Fruit fly (Drosophila melanogaster): Measurements from ENCODE around the gene Six4.

Six4 gene

dm6 chr3L:20778224-20779063 is 14.1 kb downstream of the Six4 start, which contains the start of the genes Pex16 and Pex14 (continued):
- TF ChIP-seq Lpt (GFP tag; optimal IDR thresholded peaks at IDR 0.05) (peak; percentile 41), Sox15 (GFP tag; optimal IDR thresholded peaks at IDR 0.05) (peak; percentile 63), CG3919 (GFP tag; optimal IDR thresholded peaks at IDR 0.05) (peak; percentile 75), OdsH (GFP tag; optimal IDR thresholded peaks at IDR 0.05) (no peak), Eip78C (GFP tag) (peak; percentile 89), CG16779 (tag; optimal IDR thresholded peaks at IDR 0.05) (peak; percentile 12), CG11294 (GFP tag; IDR thresholded peaks at IDR 0.05) (peak; percentile 20; the same call in 1 of the 2 replicates), CG32006 (GFP tag; optimal IDR thresholded peaks at IDR 0.05) (no peak), Blimp-1 (GFP tag; optimal IDR thresholded peaks at IDR 0.05) (peak; percentile 12), CG6163 (GFP tag; IDR thresholded peaks at IDR 0.05) (peak; percentile 74), Gug (GFP tag; IDR thresholded peaks at IDR 0.05) (peak; percentile 51), Hr39 (GFP tag; optimal IDR thresholded peaks at IDR 0.05) (peak; percentile 87), fd85E (GFP tag; optimal IDR thresholded peaks at IDR 0.05) (no peak), net (GFP tag; optimal IDR thresholded peaks at IDR 0.05) (peak; percentile 64), CG6792 (GFP tag; optimal IDR thresholded peaks at IDR 0.05) (peak; percentile 61), Ets21C (GFP tag; optimal IDR thresholded peaks at IDR 0.05) (peak; percentile 74), CG11902 (GFP tag; optimal IDR thresholded peaks at IDR 0.05) (peak; percentile 66), CG11762 (GFP tag; optimal IDR thresholded peaks at IDR 0.05; ENCODE audit: insufficient read depth) (peak; percentile 46), CG8119 (GFP tag; IDR thresholded peaks at IDR 0.05) (no peak), CG8319 (GFP tag; optimal IDR thresholded peaks at IDR 0.05) (peak; percentile 57), dsx (GFP tag; optimal IDR thresholded peaks at IDR 0.05; ENCODE audit: poor library complexity, severe bottlenecking) (peak; percentile 48), Eip93F (GFP tag; optimal IDR thresholded peaks at IDR 0.05) (no peak), CG1621 (tag; optimal IDR thresholded peaks at IDR 0.05) (no peak)

- TF ChIP-seq Hr38 (GFP tag; optimal IDR thresholded peaks at IDR 0.05) (no peak), salr (GFP tag; optimal IDR thresholded peaks at IDR 0.05) (no peak), Met (GFP tag; optimal IDR thresholded peaks at IDR 0.05) (no peak), eg (GFP tag; IDR thresholded peaks at IDR 0.05) (no peak)
Measured at dm6 chr3L:20777496-20777895, 15.1 kb downstream of the Six4 start.

- peak; percentile 94 for TF ChIP-seq svp (GFP tag)
- TF ChIP-seq eg (GFP tag; IDR thresholded peaks at IDR 0.05): no peak
Measured at dm6 chr3L:20772647-20773015, 19.9 kb downstream of the Six4 start.

dm6 chr3L:20771891-20772646 is 20.5 kb downstream of the Six4 start:
- TF ChIP-seq CG6163 (GFP tag; IDR thresholded peaks at IDR 0.05): peak; percentile 88
- TF ChIP-seq dac (GFP tag; optimal IDR thresholded peaks at IDR 0.05): peak; percentile 37
- TF ChIP-seq CG6808 (GFP tag; optimal IDR thresholded peaks at IDR 0.05): peak; percentile 63
- peak; percentile 86 for TF ChIP-seq Hr4 (GFP tag; optimal IDR thresholded peaks at IDR 0.05)
- peak; percentile 72 for TF ChIP-seq dsx (GFP tag; optimal IDR thresholded peaks at IDR 0.05; ENCODE audit: poor library complexity, severe bottlenecking)
- peak; percentile 70 for TF ChIP-seq CG11294 (GFP tag; IDR thresholded peaks at IDR 0.05)
- TF ChIP-seq Blimp-1 (GFP tag; optimal IDR thresholded peaks at IDR 0.05): no peak
- TF ChIP-seq Met (GFP tag; optimal IDR thresholded peaks at IDR 0.05): peak; percentile 87
- TF ChIP-seq Sox102F (GFP tag; optimal IDR thresholded peaks at IDR 0.05): peak; percentile 85
- TF ChIP-seq CG6276 (GFP tag; optimal IDR thresholded peaks at IDR 0.05): peak; percentile 83
- peak; percentile 93 for TF ChIP-seq eg (GFP tag; IDR thresholded peaks at IDR 0.05)
- peak; percentile 87 for TF ChIP-seq topi (GFP tag; optimal IDR thresholded peaks at IDR 0.05)
- TF ChIP-seq Eip93F (GFP tag; optimal IDR thresholded peaks at IDR 0.05): peak; percentile 45
- peak; percentile 85 for TF ChIP-seq CG3919 (GFP tag; optimal IDR thresholded peaks at IDR 0.05)
- peak; percentile 72 for TF ChIP-seq CG3032 (tag; optimal IDR thresholded peaks at IDR 0.05)
- peak; percentile 90 for TF ChIP-seq net (GFP tag; optimal IDR thresholded peaks at IDR 0.05)
- TF ChIP-seq Sox15 (GFP tag; optimal IDR thresholded peaks at IDR 0.05): peak; percentile 57
- TF ChIP-seq cyc (GFP tag; optimal IDR thresholded peaks at IDR 0.05): peak; percentile 76
- peak; percentile 86 for TF ChIP-seq esn (GFP tag; optimal IDR thresholded peaks at IDR 0.05)
- TF ChIP-seq acj6 (GFP tag; optimal IDR thresholded peaks at IDR 0.05): peak; percentile 79
- TF ChIP-seq CG32006 (GFP tag; optimal IDR thresholded peaks at IDR 0.05): peak; percentile 85
- TF ChIP-seq CG11762 (GFP tag; optimal IDR thresholded peaks at IDR 0.05; ENCODE audit: insufficient read depth): peak; percentile 70
- peak; percentile 62 for TF ChIP-seq CG8319 (GFP tag; optimal IDR thresholded peaks at IDR 0.05)
- peak; percentile 79 for TF ChIP-seq CG31627 (GFP tag; optimal IDR thresholded peaks at IDR 0.05)
- TF ChIP-seq CG34406 (GFP tag; optimal IDR thresholded peaks at IDR 0.05): peak; percentile 65
- peak; percentile 72 for TF ChIP-seq CG10631 (GFP tag; optimal IDR thresholded peaks at IDR 0.05)
- TF ChIP-seq svp (GFP tag): peak; percentile 91
- TF ChIP-seq Hr39 (GFP tag; optimal IDR thresholded peaks at IDR 0.05): peak; percentile 81
